Worm (Caenorhabditis elegans): Measurements from ENCODE around the gene nhr-222.
A peak's percentile ranks its signal among the peaks of the same experiment; 100 is the strongest.

The nhr-222 gene

DNA sequence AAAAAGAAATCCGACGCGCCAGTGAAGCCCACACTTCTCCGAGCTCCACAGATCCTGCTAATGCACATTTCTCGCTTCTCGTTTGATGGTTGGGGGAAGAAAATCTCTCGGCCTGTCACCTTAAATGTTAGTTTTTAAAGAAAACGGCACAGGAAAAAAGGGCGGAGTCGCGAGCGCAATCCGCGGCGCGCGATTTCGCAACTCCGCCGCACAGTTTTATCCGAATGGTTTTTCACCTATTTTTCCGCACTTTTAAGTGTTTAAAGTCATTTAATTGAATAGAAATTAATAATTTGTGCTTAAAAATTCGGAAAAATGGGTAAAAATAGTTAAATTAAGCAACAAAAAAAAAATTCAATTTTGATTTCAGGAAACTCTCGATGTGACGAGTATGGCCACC lies 44.4 kb upstream of the nhr-222 start (continued):
- TF ChIP-seq ets-4 (GFP tag; optimal IDR thresholded peaks at IDR 0.05) = no peak
- no peak for TF ChIP-seq chd-7 (tag; optimal IDR thresholded peaks at IDR 0.05)
- TF ChIP-seq athp-1 (tag; optimal IDR thresholded peaks at IDR 0.05) = no peak
- no peak for TF ChIP-seq ekl-4 (GFP tag; IDR thresholded peaks at IDR 0.05)
- no peak for TF ChIP-seq him-1 (tag; optimal IDR thresholded peaks at IDR 0.05)
- no peak for TF ChIP-seq C17E4.6 (GFP tag; IDR thresholded peaks at IDR 0.05)
- TF ChIP-seq efl-1 (GFP tag; optimal IDR thresholded peaks at IDR 0.05) = no peak
- TF ChIP-seq F39B2.1 (GFP tag; IDR thresholded peaks at IDR 0.05) = no peak
- TF ChIP-seq let-607 (tag; optimal IDR thresholded peaks at IDR 0.05) = no peak
- TF ChIP-seq T26A5.8 (tag; optimal IDR thresholded peaks at IDR 0.05) = no peak
- TF ChIP-seq akir-1 (GFP tag; optimal IDR thresholded peaks at IDR 0.05) = no peak

DNA sequence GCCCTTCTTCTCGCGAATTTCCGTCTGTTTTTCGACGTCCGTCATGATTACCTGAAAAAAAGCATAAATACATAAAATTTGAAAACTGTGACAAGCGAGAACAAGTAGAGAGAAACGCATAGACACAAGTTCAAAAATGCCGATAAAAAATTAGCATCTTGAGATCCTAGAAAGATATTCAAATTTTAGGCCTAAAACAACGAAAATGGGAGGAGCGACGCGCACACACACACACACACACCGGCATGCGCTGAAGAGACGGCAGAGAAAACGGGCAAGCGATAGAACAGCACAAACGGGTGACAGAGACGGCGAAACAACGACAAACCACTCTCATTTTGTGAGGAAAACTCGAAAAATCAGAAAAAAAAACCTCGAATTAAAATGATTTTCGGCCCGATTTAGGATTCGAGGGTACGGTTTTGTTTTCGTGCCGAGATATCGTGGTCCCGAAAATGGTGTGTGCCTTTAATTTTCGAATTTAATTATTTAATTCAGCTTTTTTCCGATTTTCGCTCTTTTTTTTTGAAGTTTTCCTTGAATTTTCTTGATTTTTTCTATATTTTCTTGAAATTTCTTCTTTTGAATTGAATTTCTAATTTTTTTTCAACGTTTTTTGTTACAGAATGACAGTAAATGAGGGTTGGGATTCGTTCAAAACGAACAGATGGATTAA lies 42.9 kb upstream of the nhr-222 start, which contains the start of the genes rpl-11.1 and T22F3.2:
Gene rpl-11.1 (minus strand): TSS at position 51 of the 676 bp plus-strand sequence.
Gene T22F3.2 (plus strand): TSS at position 626 of the 676 bp plus-strand sequence.
- peak; percentile 9; the same call in 1 of the 2 replicates for TF ChIP-seq madf-6 (GFP tag; IDR thresholded peaks at IDR 0.05)
- peak; percentile 41 for TF ChIP-seq attf-5 (GFP tag; optimal IDR thresholded peaks at IDR 0.05)
- TF ChIP-seq hlh-26 (GFP tag; conservative IDR thresholded peaks at IDR 0.05) = no peak
- TF ChIP-seq cebp-1 (GFP tag; IDR thresholded peaks at IDR 0.05) = no peak
- peak; percentile 23 for TF ChIP-seq cebp-1 (tag; optimal IDR thresholded peaks at IDR 0.05)
- 0 out of 2 replicates have a peak, but pooled peaks have one; percentile 20 for TF ChIP-seq ekl-4 (GFP tag; IDR thresholded peaks at IDR 0.05)
- TF ChIP-seq F33H1.4 (GFP tag; IDR thresholded peaks at IDR 0.05) = peak; percentile 19; the same call in 1 of the 2 replicates
- TF ChIP-seq mes-4 (tag; optimal IDR thresholded peaks at IDR 0.05) = no peak
- TF ChIP-seq lsl-1 (GFP tag; optimal IDR thresholded peaks at IDR 0.05) = peak; percentile 47
- peak; percentile 91 for TF ChIP-seq hmg-1.2 (GFP tag; IDR thresholded peaks at IDR 0.05)
- TF ChIP-seq nfyb-1 (GFP tag; IDR thresholded peaks at IDR 0.05) = 0 out of 2 replicates have a peak, but pooled peaks have one; percentile 17

DNA sequence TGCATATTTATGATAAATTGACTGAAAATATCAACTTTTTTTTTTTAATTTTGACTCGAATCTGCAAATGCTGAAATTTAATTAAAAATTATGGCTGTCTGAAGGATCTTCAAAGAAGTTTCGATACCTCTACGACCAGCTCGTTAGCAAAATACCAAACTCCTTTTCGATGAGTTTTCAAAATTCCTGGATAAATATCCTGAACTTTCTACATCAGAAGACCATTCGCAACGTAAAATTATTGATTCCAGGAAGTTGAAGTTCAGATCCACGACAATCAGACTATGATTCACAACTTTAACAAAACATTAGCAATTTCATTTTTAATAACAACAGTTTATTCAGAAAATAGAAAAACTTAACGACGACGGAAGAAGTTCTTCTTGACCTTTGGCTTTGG lies 41.8 kb upstream of the nhr-222 start:
- TF ChIP-seq B0019.2 (GFP tag; conservative IDR thresholded peaks at IDR 0.05) (no peak), somi-1 (GFP tag; optimal IDR thresholded peaks at IDR 0.05) (no peak), nfyb-1 (GFP tag; IDR thresholded peaks at IDR 0.05) (peak; percentile 71), cebp-2 (GFP tag; IDR thresholded peaks at IDR 0.05) (0 out of 2 replicates have a peak, but pooled peaks have one; percentile 52), cebp-1 (GFP tag; IDR thresholded peaks at IDR 0.05) (no peak), cebp-1 (tag; optimal IDR thresholded peaks at IDR 0.05) (peak; percentile 41), unc-62 (GFP tag; optimal IDR thresholded peaks at IDR 0.05) (no peak), tlf-1 (GFP tag; optimal IDR thresholded peaks at IDR 0.05) (peak; percentile 73), hrde-1 (tag; optimal IDR thresholded peaks at IDR 0.05; ENCODE audit: borderline replicate concordance) (peak; percentile 96), F49E8.2 (tag; optimal IDR thresholded peaks at IDR 0.05; ENCODE audit: insufficient read depth) (peak; percentile 77), ztf-28 (GFP tag; IDR thresholded peaks at IDR 0.05) (no peak), snpc-3.4 (tag; optimal IDR thresholded peaks at IDR 0.05) (peak; percentile 53), atf-7 (tag; optimal IDR thresholded peaks at IDR 0.05) (peak; percentile 38), ceh-79 (tag; optimal IDR thresholded peaks at IDR 0.05) (peak; percentile 2), efl-1 (GFP tag; optimal IDR thresholded peaks at IDR 0.05) (peak; percentile 52), let-526 (GFP tag; IDR thresholded peaks at IDR 0.05) (no peak), bed-1 (GFP tag; IDR thresholded peaks at IDR 0.05) (no peak), unc-130 (GFP tag; optimal IDR thresholded peaks at IDR 0.05) (peak; percentile 90), mcd-1 (GFP tag; IDR thresholded peaks at IDR 0.05) (peak; percentile 29; the same call in 1 of the 2 replicates), mxl-1 (tag; optimal IDR thresholded peaks at IDR 0.05) (peak; percentile 21), ama-1 (optimal IDR thresholded peaks at IDR 0.05) (no peak), ama-1 (GFP tag; optimal IDR thresholded peaks at IDR 0.05) (peak; percentile 67 to 71), tbx-9 (tag; optimal IDR thresholded peaks at IDR 0.05; ENCODE audit: borderline replicate concordance) (no peak), B0035.1 (tag; optimal IDR thresholded peaks at IDR 0.05) (peak; percentile 14), lin-54 (GFP tag; optimal IDR thresholded peaks at IDR 0.05) (peak; percentile 54), F23B12.7 (tag; optimal IDR thresholded peaks at IDR 0.05; ENCODE audit: insufficient read depth) (no peak), hmg-1.2 (GFP tag; IDR thresholded peaks at IDR 0.05) (no peak; the same call in 1 of the 2 replicates), T07F8.4 (tag; optimal IDR thresholded peaks at IDR 0.05) (no peak)
